Worm (Caenorhabditis elegans): ENCODE results near the gene H03G16.7.

DNA sequence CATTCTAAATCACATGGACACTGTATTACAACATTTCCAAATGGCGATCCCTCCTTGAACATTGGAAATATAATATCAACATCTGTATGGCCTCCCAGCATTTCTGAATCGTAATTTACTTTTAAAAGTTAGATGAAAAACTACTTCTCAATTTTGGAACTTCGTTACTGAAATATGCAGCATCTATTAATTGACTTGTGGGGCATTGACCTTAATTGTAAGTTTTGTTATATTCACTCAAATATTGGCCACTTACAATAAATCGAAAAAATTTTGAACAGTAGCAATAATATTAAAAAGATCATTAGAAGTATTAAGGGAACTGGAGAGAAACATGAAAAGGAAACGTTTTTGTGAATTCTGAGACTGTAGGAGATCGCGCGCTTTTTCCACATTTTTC lies 13.4 kb upstream of the H03G16.7 start, which contains the start of gene mam-6:
- TF ChIP-seq unc-86 (tag; optimal IDR thresholded peaks at IDR 0.05): no peak
- no peak for TF ChIP-seq pag-3 (tag; optimal IDR thresholded peaks at IDR 0.05; ENCODE audit: borderline replicate concordance)
- TF ChIP-seq pax-1 (tag; optimal IDR thresholded peaks at IDR 0.05): no peak
- no peak for TF ChIP-seq zip-5 (tag; optimal IDR thresholded peaks at IDR 0.05)
- TF ChIP-seq ceh-9 (tag; optimal IDR thresholded peaks at IDR 0.05): no peak
- TF ChIP-seq lim-6 (tag; optimal IDR thresholded peaks at IDR 0.05): no peak
- no peak for TF ChIP-seq F13H6.1 (tag; optimal IDR thresholded peaks at IDR 0.05)
- TF ChIP-seq ceh-34 (tag; optimal IDR thresholded peaks at IDR 0.05): no peak
- no peak for TF ChIP-seq tbx-2 (tag; optimal IDR thresholded peaks at IDR 0.05)
- TF ChIP-seq ceh-6 (GFP tag; optimal IDR thresholded peaks at IDR 0.05): no peak
- TF ChIP-seq pros-1 (tag; optimal IDR thresholded peaks at IDR 0.05): no peak

Measured in whole organism, late embryonic.